Worm (Caenorhabditis elegans) whole organism, early embryonic: Measurements from ENCODE around the gene C17H12.11.

Source experiments
- B0310.2 ChIP-seq: sonication (generic microtip); optimal IDR thresholded peaks from 2 replicates; lab custom pipeline; 2016; ENCODE audit warnings: mild to moderate bottlenecking, missing genetic modification characterization, missing compliant biosample characterization
- F13C5.2 ChIP-seq: sonication (generic microtip); optimal IDR thresholded peaks from 2 replicates; lab custom pipeline; 2017; ENCODE audit warnings: mild to moderate bottlenecking, missing genetic modification characterization, inconsistent platforms, missing compliant biosample characterization
- aly-1 ChIP-seq: sonication (generic microtip); optimal IDR thresholded peaks from 2 replicates; lab custom pipeline; 2016; ENCODE audit warnings: missing genetic modification characterization, missing compliant biosample characterization
- ama-1 ChIP-seq: fragments of 150-350 bp; optimal IDR thresholded peaks from 2 replicates; lab custom pipeline; 2014
- ceh-13 ChIP-seq: fragments of 200-800 bp; sonication (Bioruptor generic); optimal IDR thresholded peaks from 2 replicates; lab custom pipeline; 2018; ENCODE audit warnings: mild to moderate bottlenecking, missing genetic modification characterization, missing compliant biosample characterization
- ceh-36 ChIP-seq: sonication (generic microtip); optimal IDR thresholded peaks from 2 replicates; lab custom pipeline; 2016; ENCODE audit warnings: missing genetic modification characterization, inconsistent platforms, missing compliant biosample characterization
- ets-7 ChIP-seq: sonication (generic microtip); optimal IDR thresholded peaks from 2 replicates; lab custom pipeline; 2016; ENCODE audit warnings: missing genotype, missing genetic modification characterization, missing compliant biosample characterization
- flt-1 ChIP-seq: fragments of 200-800 bp; sonication (Bioruptor generic); IDR thresholded peaks from 2 replicates; pipeline ENCODE4 v1.3.6; 2022; ENCODE audit warnings: missing genetic modification characterization, missing compliant biosample characterization
- hmbx-1 ChIP-seq: sonication (generic microtip); optimal IDR thresholded peaks from 2 replicates; lab custom pipeline; 2016; ENCODE audit warnings: mild to moderate bottlenecking, missing genetic modification characterization, missing compliant biosample characterization
- hmg-4 ChIP-seq: fragments of 200-800 bp; sonication (Bioruptor generic); optimal IDR thresholded peaks from 2 replicates; lab custom pipeline; 2018; ENCODE audit warnings: mild to moderate bottlenecking, missing genetic modification characterization, missing compliant biosample characterization
- hnd-1 ChIP-seq: sonication (generic microtip); optimal IDR thresholded peaks from 2 replicates; lab custom pipeline; 2016; ENCODE audit warnings: missing genetic modification characterization, missing compliant biosample characterization
- pes-1 ChIP-seq: fragments of 200-800 bp; sonication (Bioruptor generic); IDR thresholded peaks from 2 replicates; pipeline ENCODE4 v1.3.6; 2022; ENCODE audit warnings: missing genetic modification reagents, missing genetic modification characterization, missing compliant biosample characterization
- scrt-1 ChIP-seq: fragments of 200-800 bp; sonication (Bioruptor generic); IDR thresholded peaks from 2 replicates; pipeline ENCODE4 v1.3.6; 2022; ENCODE audit warnings: missing genetic modification characterization, missing compliant biosample characterization
- sea-1 ChIP-seq: fragments of 200-800 bp; sonication (Bioruptor generic); conservative IDR thresholded peaks from 2 replicates; pipeline ENCODE4 v1.3.6; 2022; ENCODE audit warnings: missing genetic modification characterization, missing compliant biosample characterization
- tbx-11 ChIP-seq: fragments of 200-800 bp; sonication (Bioruptor generic); IDR thresholded peaks from 2 replicates; pipeline ENCODE4 v1.3.6; 2022; ENCODE audit warnings: missing genetic modification characterization, missing compliant biosample characterization
- tbx-37 ChIP-seq: fragments of 200-800 bp; sonication (Bioruptor generic); conservative IDR thresholded peaks from 2 replicates; pipeline ENCODE4 v1.3.6; 2022; ENCODE audit warnings: missing genetic modification reagents, missing genetic modification characterization, missing compliant biosample characterization
- tra-4 ChIP-seq: sonication (generic microtip); optimal IDR thresholded peaks from 2 replicates; lab custom pipeline; 2017; ENCODE audit warnings: missing genetic modification characterization, missing compliant biosample characterization

C17H12.11 gene

ce11 chrIV:6842470-6843008 lies 40.4 kb downstream of the C17H12.11 start, which contains the start of gene lip-1:
Gene lip-1 (plus strand): TSS chrIV:6842958.
- TF ChIP-seq flt-1: no peak
- no peak for TF ChIP-seq ceh-36
- no peak for TF ChIP-seq tbx-37 (GFP tag; lab: Robert Waterston, UW)
- TF ChIP-seq ama-1 (lab: Kevin White, UChicago): no peak
- TF ChIP-seq hmbx-1 (tag; lab: Kevin White, UChicago): no peak
- no peak for TF ChIP-seq F13C5.2 (tag; lab: Kevin White, UChicago)
- no peak for TF ChIP-seq hnd-1 (tag; lab: Kevin White, UChicago)
- no peak for TF ChIP-seq hmg-4 (GFP tag; lab: Kevin White, UChicago)
- TF ChIP-seq aly-1 (tag; lab: Kevin White, UChicago): no peak
- no peak for TF ChIP-seq tra-4
- no peak for TF ChIP-seq ceh-13 (GFP tag; lab: Kevin White, UChicago)
- no peak for TF ChIP-seq scrt-1 (GFP tag; lab: Robert Waterston, UW)

ce11 chrIV:6852727-6853126 lies 50.5 kb downstream of the C17H12.11 start:
- TF ChIP-seq tbx-11 (GFP tag; lab: Robert Waterston, UW): no peak
- TF ChIP-seq hnd-1 (tag; lab: Kevin White, UChicago): no peak
- TF ChIP-seq tbx-37 (GFP tag; lab: Robert Waterston, UW): no peak
- TF ChIP-seq tra-4: no peak
- TF ChIP-seq pes-1 (GFP tag; lab: Robert Waterston, UW): no peak
- TF ChIP-seq ceh-36: no peak
- TF ChIP-seq sea-1 (GFP tag; lab: Robert Waterston, UW): no peak
- no peak for TF ChIP-seq scrt-1 (GFP tag; lab: Robert Waterston, UW)
- no peak for TF ChIP-seq aly-1 (tag; lab: Kevin White, UChicago)
- TF ChIP-seq ets-7: no peak
- TF ChIP-seq ceh-13 (GFP tag; lab: Kevin White, UChicago): no peak
- TF ChIP-seq flt-1: no peak
- no peak for TF ChIP-seq F13C5.2 (tag; lab: Kevin White, UChicago)
- no peak for TF ChIP-seq hmbx-1 (tag; lab: Kevin White, UChicago)
- no peak for TF ChIP-seq B0310.2
- TF ChIP-seq hmg-4 (GFP tag; lab: Kevin White, UChicago): no peak
- no peak for TF ChIP-seq ama-1 (lab: Kevin White, UChicago)
